ENCODE assay signal across 2 fruit fly cellular contexts in genomic region chr3R:22664274-22664673, dm6.
A peak's percentile ranks its signal among the peaks of the same experiment; 100 is the strongest.
TF ChIP-seq lines count a peak whose summit lies in the region.

No protein-coding gene starts in this region.

TF ChIP-seq in whole organism, embryonic, 481 proteins besides CTCF, POLR2A, EP300 and RAD21 (continued from another document and continues in another):
- no peak for TF ChIP-seq zfh2 (GFP tag; optimal IDR thresholded peaks at IDR 0.05; lab: Kevin White, UChicago)
- TF ChIP-seq Deaf1 (tag; optimal IDR thresholded peaks at IDR 0.05; lab: Kevin White, UChicago), result no peak
- TF ChIP-seq pzg (GFP tag; optimal IDR thresholded peaks at IDR 0.05; lab: Kevin White, UChicago), result no peak
- peak; percentile 45 for TF ChIP-seq CG1024 (GFP tag; IDR thresholded peaks at IDR 0.05; lab: Robert Waterston, UW)
- peak; percentile 44 for TF ChIP-seq bab2 (GFP tag; optimal IDR thresholded peaks at IDR 0.05; lab: Kevin White, UChicago)
- no peak for TF ChIP-seq CG16779 (GFP tag; IDR thresholded peaks at IDR 0.05; lab: Robert Waterston, UW)
- TF ChIP-seq trh (GFP tag; optimal IDR thresholded peaks at IDR 0.05; lab: Kevin White, UChicago), result no peak
- TF ChIP-seq Aef1 (GFP tag; IDR thresholded peaks at IDR 0.05; lab: Robert Waterston, UW), result no peak
- TF ChIP-seq gsb-n (tag; optimal IDR thresholded peaks at IDR 0.05; lab: Kevin White, UChicago), result no peak
- TF ChIP-seq CG4854 (GFP tag; optimal IDR thresholded peaks at IDR 0.05; lab: Kevin White, UChicago), result no peak
- peak; percentile 59 for TF ChIP-seq unpg (GFP tag; optimal IDR thresholded peaks at IDR 0.05; lab: Kevin White, UChicago)
- peak; percentile 41 for TF ChIP-seq her (GFP tag; optimal IDR thresholded peaks at IDR 0.05; lab: Kevin White, UChicago)
- TF ChIP-seq Hmr (GFP tag; optimal IDR thresholded peaks at IDR 0.05; lab: Kevin White, UChicago), result peak; percentile 14
- TF ChIP-seq Lhr (GFP tag; optimal IDR thresholded peaks at IDR 0.05; lab: Kevin White, UChicago), result no peak
- TF ChIP-seq en (GFP tag; optimal IDR thresholded peaks at IDR 0.05; lab: Kevin White, UChicago), result no peak
- TF ChIP-seq kay (GFP tag; optimal IDR thresholded peaks at IDR 0.05; lab: Kevin White, UChicago), result no peak
- peak; percentile 20; the same call in 2 of the 3 replicates for TF ChIP-seq croc (GFP tag; conservative IDR thresholded peaks at IDR 0.05; lab: Robert Waterston, UW)
- 0 out of 3 replicates have a peak, but pooled peaks have one; percentile 23 for TF ChIP-seq CG11695 (GFP tag; IDR thresholded peaks at IDR 0.05; lab: Robert Waterston, UW)
- no peak for TF ChIP-seq Opbp (GFP tag; IDR thresholded peaks at IDR 0.05; lab: Robert Waterston, UW; ENCODE audit: partially characterized antibody)
- TF ChIP-seq Nf-YA (GFP tag; IDR thresholded peaks at IDR 0.05; lab: Robert Waterston, UW), result peak; percentile 44; the same call in 1 of the 2 replicates
- TF ChIP-seq Stat92E (GFP tag; optimal IDR thresholded peaks at IDR 0.05; lab: Kevin White, UChicago), result no peak
- TF ChIP-seq nmo (GFP tag; optimal IDR thresholded peaks at IDR 0.05; lab: Kevin White, UChicago), result peak; percentile 59
- TF ChIP-seq cas (GFP tag; IDR thresholded peaks at IDR 0.05; lab: Robert Waterston, UW), result no peak
- peak; percentile 54 for TF ChIP-seq Oli (tag; optimal IDR thresholded peaks at IDR 0.05; lab: Kevin White, UChicago)
- peak; percentile 26; the same call in 1 of the 2 replicates for TF ChIP-seq danr (GFP tag; IDR thresholded peaks at IDR 0.05; lab: Robert Waterston, UW)
- no peak for TF ChIP-seq ash1 (GFP tag; optimal IDR thresholded peaks at IDR 0.05; lab: Kevin White, UChicago)
- TF ChIP-seq PHDP (tag; optimal IDR thresholded peaks at IDR 0.05; lab: Kevin White, UChicago), result peak; percentile 46
- TF ChIP-seq sim (GFP tag; IDR thresholded peaks at IDR 0.05; lab: Robert Waterston, UW), result no peak
- no peak for TF ChIP-seq CG7271 (tag; optimal IDR thresholded peaks at IDR 0.05; lab: Kevin White, UChicago)
- no peak for TF ChIP-seq CG43689 (GFP tag; IDR thresholded peaks at IDR 0.05; lab: Robert Waterston, UW)
- TF ChIP-seq luna (GFP tag; optimal IDR thresholded peaks at IDR 0.05; lab: Kevin White, UChicago), result no peak
- TF ChIP-seq chm (GFP tag; IDR thresholded peaks at IDR 0.05; lab: Robert Waterston, UW), result no peak
- no peak for TF ChIP-seq hkb (optimal IDR thresholded peaks at IDR 0.05; lab: Kevin White, UChicago)
- peak; percentile 61; the same call in 1 of the 2 replicates for TF ChIP-seq hkb (GFP tag; IDR thresholded peaks at IDR 0.05; lab: Robert Waterston, UW)
- peak; percentile 59 for TF ChIP-seq CG17359 (tag; optimal IDR thresholded peaks at IDR 0.05; lab: Kevin White, UChicago)
- TF ChIP-seq gcm2 (GFP tag; optimal IDR thresholded peaks at IDR 0.05; lab: Kevin White, UChicago), result no peak
- no peak for TF ChIP-seq twi (tag; optimal IDR thresholded peaks at IDR 0.05; lab: Kevin White, UChicago)
- 0 out of 2 replicates have a peak, but pooled peaks have one; percentile 13 for TF ChIP-seq ro (GFP tag; IDR thresholded peaks at IDR 0.05; lab: Robert Waterston, UW)
- TF ChIP-seq Bteb2 (GFP tag; optimal IDR thresholded peaks at IDR 0.05; lab: Kevin White, UChicago), result no peak
- no peak for TF ChIP-seq fd3F (GFP tag; optimal IDR thresholded peaks at IDR 0.05; lab: Kevin White, UChicago)
- TF ChIP-seq Kr (GFP tag; optimal IDR thresholded peaks at IDR 0.05; lab: Kevin White, UChicago), result no peak
- TF ChIP-seq Ravus (GFP tag; IDR thresholded peaks at IDR 0.05; lab: Robert Waterston, UW), result no peak
- peak; percentile 38; the same call in 1 of the 2 replicates for TF ChIP-seq ap (GFP tag; IDR thresholded peaks at IDR 0.05; lab: Robert Waterston, UW)
- TF ChIP-seq fu2 (GFP tag; optimal IDR thresholded peaks at IDR 0.05; lab: Kevin White, UChicago), result no peak
- TF ChIP-seq ase (GFP tag; IDR thresholded peaks at IDR 0.05; lab: Robert Waterston, UW), result 0 out of 3 replicates have a peak, but pooled peaks have one; percentile 12
- TF ChIP-seq nom (GFP tag; optimal IDR thresholded peaks at IDR 0.05; lab: Kevin White, UChicago), result no peak
- TF ChIP-seq Doc3 (GFP tag; IDR thresholded peaks at IDR 0.05; lab: Robert Waterston, UW; ENCODE audit: partially characterized antibody), result no peak
- TF ChIP-seq sob (GFP tag; IDR thresholded peaks at IDR 0.05; lab: Robert Waterston, UW), result peak; percentile 30; the same call in 1 of the 2 replicates
- no peak for TF ChIP-seq CG11696 (GFP tag; IDR thresholded peaks at IDR 0.05; lab: Robert Waterston, UW)
- TF ChIP-seq Hmx (GFP tag; optimal IDR thresholded peaks at IDR 0.05; lab: Kevin White, UChicago), result no peak
- peak; percentile 65 for TF ChIP-seq CG11504 (tag; optimal IDR thresholded peaks at IDR 0.05; lab: Kevin White, UChicago)
- TF ChIP-seq NFAT (GFP tag; IDR thresholded peaks at IDR 0.05; lab: Robert Waterston, UW), result peak; percentile 41; the same call in 1 of the 2 replicates
- no peak for TF ChIP-seq CG6254 (GFP tag; optimal IDR thresholded peaks at IDR 0.05; lab: Kevin White, UChicago)
- TF ChIP-seq caup (GFP tag; optimal IDR thresholded peaks at IDR 0.05; lab: Kevin White, UChicago; ENCODE audit: severe bottlenecking), result no peak
- peak; percentile 7 for TF ChIP-seq CG8924 (tag; optimal IDR thresholded peaks at IDR 0.05; lab: Kevin White, UChicago)
- peak; percentile 9 for TF ChIP-seq CG1529 (GFP tag; optimal IDR thresholded peaks at IDR 0.05; lab: Kevin White, UChicago)
- peak; percentile 53 for TF ChIP-seq ssp (GFP tag; IDR thresholded peaks at IDR 0.05; lab: Robert Waterston, UW)
- TF ChIP-seq CG8944 (GFP tag; optimal IDR thresholded peaks at IDR 0.05; lab: Kevin White, UChicago), result no peak
- TF ChIP-seq inv (GFP tag; IDR thresholded peaks at IDR 0.05; lab: Robert Waterston, UW; ENCODE audit: partially characterized antibody), result no peak
- TF ChIP-seq sug (tag; optimal IDR thresholded peaks at IDR 0.05; lab: Kevin White, UChicago), result no peak
- TF ChIP-seq CG7963 (GFP tag; IDR thresholded peaks at IDR 0.05; lab: Robert Waterston, UW; ENCODE audit: partially characterized antibody), result no peak
- TF ChIP-seq cwo (GFP tag; optimal IDR thresholded peaks at IDR 0.05; lab: Kevin White, UChicago), result no peak
- TF ChIP-seq Nf-YB (GFP tag; optimal IDR thresholded peaks at IDR 0.05; lab: Kevin White, UChicago), result no peak
- no peak for TF ChIP-seq Bdp1 (GFP tag; optimal IDR thresholded peaks at IDR 0.05; lab: Kevin White, UChicago)
- peak; percentile 65; the same call in 2 of the 3 replicates for TF ChIP-seq otp (GFP tag; IDR thresholded peaks at IDR 0.05; lab: Robert Waterston, UW)
- TF ChIP-seq ham (GFP tag; IDR thresholded peaks at IDR 0.05; lab: Robert Waterston, UW), result no peak

TF ChIP-seq in whole organism, prepupa, 60 proteins besides CTCF, POLR2A, EP300 and RAD21 (continued from another document):
- TF ChIP-seq CG1621 (tag; optimal IDR thresholded peaks at IDR 0.05; lab: Kevin White, UChicago), result no peak
- no peak for TF ChIP-seq ss (GFP tag; optimal IDR thresholded peaks at IDR 0.05; lab: Kevin White, UChicago)
- TF ChIP-seq pdm3 (GFP tag; optimal IDR thresholded peaks at IDR 0.05; lab: Kevin White, UChicago), result peak; percentile 77
- TF ChIP-seq acj6 (GFP tag; optimal IDR thresholded peaks at IDR 0.05; lab: Kevin White, UChicago), result peak; percentile 66
- TF ChIP-seq net (GFP tag; optimal IDR thresholded peaks at IDR 0.05; lab: Kevin White, UChicago), result peak; percentile 75
- TF ChIP-seq CG32006 (GFP tag; optimal IDR thresholded peaks at IDR 0.05; lab: Kevin White, UChicago), result peak; percentile 94
- TF ChIP-seq OdsH (GFP tag; optimal IDR thresholded peaks at IDR 0.05; lab: Kevin White, UChicago), result peak; percentile 75
- TF ChIP-seq fkh (GFP tag; optimal IDR thresholded peaks at IDR 0.05; lab: Kevin White, UChicago), result no peak
- TF ChIP-seq salr (GFP tag; optimal IDR thresholded peaks at IDR 0.05; lab: Kevin White, UChicago), result peak in 1 of 2 experiments; percentile 69
- TF ChIP-seq CG8632 (GFP tag; optimal IDR thresholded peaks at IDR 0.05; lab: Kevin White, UChicago), result peak; percentile 26
- TF ChIP-seq CG8319 (GFP tag; optimal IDR thresholded peaks at IDR 0.05; lab: Kevin White, UChicago), result no peak
- no peak for TF ChIP-seq Blimp-1 (GFP tag; optimal IDR thresholded peaks at IDR 0.05; lab: Kevin White, UChicago)
- TF ChIP-seq CG9139 (GFP tag; optimal IDR thresholded peaks at IDR 0.05; lab: Kevin White, UChicago), result no peak
- TF ChIP-seq CG10631 (GFP tag; optimal IDR thresholded peaks at IDR 0.05; lab: Kevin White, UChicago), result peak; percentile 56
- peak; percentile 10 for TF ChIP-seq lz (GFP tag; optimal IDR thresholded peaks at IDR 0.05; lab: Kevin White, UChicago)
- TF ChIP-seq CG10669 (GFP tag; optimal IDR thresholded peaks at IDR 0.05; lab: Kevin White, UChicago), result no peak
- TF ChIP-seq Eip75B (GFP tag; optimal IDR thresholded peaks at IDR 0.05; lab: Kevin White, UChicago), result peak; percentile 20
- TF ChIP-seq Gug (GFP tag; IDR thresholded peaks at IDR 0.05; lab: Robert Waterston, UW), result peak; percentile 76
- no peak for TF ChIP-seq CG6808 (GFP tag; optimal IDR thresholded peaks at IDR 0.05; lab: Kevin White, UChicago)
- no peak for TF ChIP-seq Eip93F (GFP tag; optimal IDR thresholded peaks at IDR 0.05; lab: Kevin White, UChicago)
- TF ChIP-seq vri (GFP tag; optimal IDR thresholded peaks at IDR 0.05; lab: Kevin White, UChicago), result no peak
- no peak for TF ChIP-seq CG3032 (tag; optimal IDR thresholded peaks at IDR 0.05; lab: Kevin White, UChicago)
- peak; percentile 87 for TF ChIP-seq dac (GFP tag; optimal IDR thresholded peaks at IDR 0.05; lab: Kevin White, UChicago)
- peak; percentile 13 for TF ChIP-seq Hr39 (GFP tag; optimal IDR thresholded peaks at IDR 0.05; lab: Kevin White, UChicago)
- TF ChIP-seq topi (GFP tag; optimal IDR thresholded peaks at IDR 0.05; lab: Kevin White, UChicago), result peak; percentile 1
- TF ChIP-seq cyc (GFP tag; optimal IDR thresholded peaks at IDR 0.05; lab: Kevin White, UChicago), result no peak
- TF ChIP-seq Hr38 (GFP tag; optimal IDR thresholded peaks at IDR 0.05; lab: Kevin White, UChicago), result no peak
